Worm (Caenorhabditis elegans) whole organism, dauer: ENCODE data around the gene B0496.11.

Experiments used
- unc-62 ChIP-seq: sonication (generic microtip); optimal IDR thresholded peaks from 2 replicates; lab custom pipeline; 2017; ENCODE audit warnings: missing biosample characterization, missing genetic modification reagents, missing genetic modification characterization

B0496.11 gene

DNA sequence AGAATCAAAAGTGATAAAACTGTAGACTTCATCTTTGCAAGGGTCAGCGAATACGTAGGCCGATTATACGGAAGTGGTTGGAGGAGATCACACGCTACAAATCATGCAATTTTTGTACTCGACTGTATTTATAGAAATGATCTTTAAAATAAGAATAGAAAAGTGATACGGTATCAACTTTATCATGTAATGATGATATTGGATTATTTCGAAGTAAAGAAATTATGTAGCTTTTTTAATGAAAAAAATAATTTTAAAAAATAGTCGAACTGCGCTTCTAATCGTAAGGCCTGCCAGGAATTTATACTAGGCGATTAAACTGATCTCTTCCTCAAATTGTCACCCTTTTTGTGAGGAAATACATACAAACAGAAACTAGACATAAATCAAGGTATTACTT is at the start of gene B0496.11:
Gene B0496.11, minus strand, starts transcription at position 101 of the 400 bp plus-strand sequence.
- TF ChIP-seq unc-62 (GFP tag; lab: Kevin White, UChicago): no peak

DNA sequence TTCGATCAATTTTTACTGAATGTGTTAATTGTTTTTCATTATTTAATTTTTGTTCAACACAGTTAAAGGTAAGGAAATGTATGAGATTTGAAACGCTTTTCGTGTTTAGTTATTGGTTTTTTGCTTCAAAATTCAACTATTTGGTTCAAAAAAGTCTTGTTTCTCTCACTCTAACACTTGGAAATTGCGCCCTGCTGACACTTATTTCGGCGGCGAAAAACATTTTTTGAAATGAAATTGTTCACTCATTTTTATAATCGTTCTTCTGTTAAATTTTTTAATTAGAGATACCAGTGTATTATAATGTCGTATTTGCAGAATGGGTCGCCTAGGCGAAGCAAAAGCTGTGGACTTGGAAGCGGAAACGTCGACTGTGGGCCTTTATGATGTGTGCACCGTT is 44.4 kb upstream of the B0496.11 start, which contains the start of gene rod-1:
Gene rod-1, plus strand, starts transcription at position 319 of the 400 bp plus-strand sequence.
- TF ChIP-seq unc-62 (GFP tag; lab: Kevin White, UChicago): no peak

DNA sequence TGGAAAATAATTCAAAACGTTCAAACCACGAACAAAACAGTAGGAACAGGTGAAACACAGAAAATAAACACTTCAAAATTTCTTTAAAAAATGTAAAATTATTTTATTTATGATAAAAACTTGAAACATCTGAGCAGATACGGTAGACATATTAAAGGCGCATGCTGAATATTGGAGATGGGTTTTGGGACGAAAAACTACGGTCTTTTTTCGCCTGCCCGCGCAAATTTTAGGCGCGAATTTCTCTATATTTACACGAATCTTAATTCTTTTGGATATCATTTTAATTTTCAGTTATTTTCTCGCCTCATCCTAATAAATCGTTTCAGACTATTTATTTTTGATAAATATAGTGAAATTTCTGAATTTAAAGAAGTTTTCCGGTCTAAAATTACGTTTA is 43.9 kb upstream of the B0496.11 start:
- TF ChIP-seq unc-62 (GFP tag; lab: Kevin White, UChicago): no peak

DNA sequence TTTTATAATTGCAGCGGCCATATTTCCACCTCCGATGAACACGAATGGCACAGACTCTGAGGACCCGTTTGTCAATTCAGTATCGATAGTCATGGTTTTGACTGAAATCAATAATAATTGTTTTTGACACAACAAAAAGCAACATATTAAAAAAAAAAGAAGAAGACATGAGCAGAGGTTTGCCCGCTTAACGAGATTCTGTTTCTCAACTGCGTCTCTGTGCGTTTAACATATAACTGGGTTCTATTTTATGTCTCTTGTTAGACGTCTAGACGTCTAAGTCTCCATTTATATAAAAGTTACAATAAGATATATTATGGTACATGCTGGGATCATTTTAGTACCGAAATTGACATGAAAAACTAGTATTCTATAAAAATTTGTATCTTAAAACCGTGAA is 43.4 kb upstream of the B0496.11 start, which contains the start of gene pycr-4:
Gene pycr-4, minus strand, starts transcription at position 101 of the 400 bp plus-strand sequence.
- no peak for TF ChIP-seq unc-62 (GFP tag; lab: Kevin White, UChicago)

DNA sequence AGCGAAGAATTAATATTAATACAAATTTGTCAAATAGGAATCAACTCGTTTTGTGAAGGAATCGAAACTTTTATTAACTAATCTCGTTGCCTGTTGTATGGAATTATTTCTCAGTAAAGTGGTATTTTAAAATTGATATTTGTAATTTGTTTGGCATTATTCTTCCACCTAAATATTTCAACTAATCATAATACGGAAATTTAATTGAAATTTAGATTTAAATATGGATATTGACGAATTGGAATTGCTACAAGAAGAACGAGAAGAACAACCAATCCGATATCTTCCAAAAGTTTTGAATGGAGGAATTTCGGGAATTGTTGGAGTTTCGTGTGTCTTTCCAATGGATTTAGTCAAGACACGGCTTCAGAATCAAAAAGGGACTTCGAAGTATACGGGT is 41.1 kb upstream of the B0496.11 start, which contains the start of gene slc-25A18.2:
Gene slc-25A18.2, plus strand, starts transcription at position 216 of the 400 bp plus-strand sequence.
- TF ChIP-seq unc-62 (GFP tag; lab: Kevin White, UChicago): no peak

DNA sequence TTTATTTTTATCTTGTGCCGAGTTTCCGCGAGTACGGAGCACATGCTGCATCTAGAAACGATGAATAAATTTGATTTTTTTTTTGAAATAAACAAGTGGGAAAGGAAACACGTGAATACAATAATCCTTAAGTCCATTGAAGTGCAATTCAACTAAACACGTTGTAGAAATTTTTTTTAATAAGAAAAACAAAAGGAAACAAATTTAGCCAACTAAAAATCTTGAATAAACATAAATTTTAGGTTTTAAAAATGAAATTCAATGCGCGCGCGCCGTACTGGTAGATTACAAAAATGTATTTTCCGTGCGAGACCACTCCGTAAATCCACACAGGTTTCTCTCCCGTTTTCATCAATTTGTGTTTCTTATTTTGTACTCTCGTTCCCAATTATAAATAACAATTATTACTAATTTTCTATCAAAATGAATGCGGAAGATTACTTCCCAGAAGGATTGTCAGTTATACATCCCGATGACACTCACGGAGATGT is 39.4 kb upstream of the B0496.11 start, which contains the start of the genes plk-3 and F55G1.6:
Gene plk-3, minus strand, starts transcription at position 51 of the 491 bp plus-strand sequence.
Gene F55G1.6, plus strand, starts transcription at position 359 of the 491 bp plus-strand sequence.
- no peak for TF ChIP-seq unc-62 (GFP tag; lab: Kevin White, UChicago)

DNA sequence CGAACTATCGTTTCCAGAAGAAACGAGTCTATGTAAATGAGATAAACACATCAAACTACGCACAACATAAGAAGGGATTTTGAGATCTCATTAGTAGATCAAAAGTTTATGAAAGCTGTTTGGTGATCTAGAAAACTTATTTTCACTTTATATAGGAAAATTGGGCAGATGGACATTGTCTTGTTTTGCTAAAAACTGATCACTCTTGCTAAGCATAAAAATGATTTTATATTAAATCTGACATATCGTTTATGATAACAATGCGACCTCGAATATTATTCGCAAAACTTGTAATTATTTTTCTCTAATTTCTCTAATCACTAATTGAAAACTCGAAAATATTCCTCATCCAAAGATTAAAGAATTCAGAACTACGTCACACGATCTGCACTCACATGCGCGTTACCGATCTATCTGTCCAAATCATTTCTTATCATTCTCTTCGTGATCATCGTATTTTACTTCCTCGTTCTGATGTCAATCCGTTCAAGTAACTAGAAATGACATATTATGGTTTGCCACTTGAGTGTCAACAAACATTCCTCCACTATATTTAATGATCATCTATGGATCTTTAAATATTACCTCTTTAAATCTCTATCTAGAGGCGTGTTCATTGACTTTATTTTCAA is 36.1 kb upstream of the B0496.11 start, which contains the start of gene F55G1.7:
Gene F55G1.7, minus strand, starts transcription at position 51 of the 632 bp plus-strand sequence.
- no peak for TF ChIP-seq unc-62 (GFP tag; lab: Kevin White, UChicago)

DNA sequence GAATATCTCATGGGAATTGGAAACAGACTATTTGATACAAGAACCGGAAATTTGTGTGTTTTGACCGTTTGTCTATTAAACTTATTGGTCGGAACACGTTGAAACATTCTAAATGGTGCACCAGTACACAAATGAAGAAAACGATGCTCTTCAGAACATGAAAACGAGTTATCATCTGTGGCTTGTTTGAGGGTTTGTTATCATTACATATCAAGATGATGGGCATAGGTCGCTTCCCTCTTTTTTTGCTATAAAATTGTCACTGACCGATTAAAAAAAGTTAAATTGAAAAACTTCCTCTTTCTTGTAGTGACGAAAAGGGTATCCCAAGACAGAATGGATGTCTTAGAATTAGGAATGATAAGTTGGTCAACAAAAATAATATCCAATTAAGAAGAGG is 34.9 kb upstream of the B0496.11 start:
- no peak for TF ChIP-seq unc-62 (GFP tag; lab: Kevin White, UChicago)

DNA sequence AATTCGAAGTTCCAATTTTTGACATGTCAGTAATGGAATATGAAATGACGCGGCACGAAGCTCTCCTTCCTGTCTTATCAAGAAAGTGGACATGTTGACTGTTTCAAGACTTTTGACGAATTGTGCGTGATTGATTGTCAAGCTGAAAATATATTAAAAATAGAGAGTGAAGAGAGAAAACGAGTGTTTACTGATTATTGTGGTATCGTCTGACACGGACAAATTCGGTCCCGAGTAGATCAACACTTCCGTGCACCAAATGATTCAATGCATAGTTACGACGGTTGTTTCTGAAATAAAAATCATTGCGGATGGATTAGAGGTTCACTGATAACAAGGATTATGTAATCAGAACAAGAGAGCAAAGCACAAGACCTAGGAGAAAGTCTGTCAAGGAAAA is 33.4 kb upstream of the B0496.11 start:
- no peak for TF ChIP-seq unc-62 (GFP tag; lab: Kevin White, UChicago)

DNA sequence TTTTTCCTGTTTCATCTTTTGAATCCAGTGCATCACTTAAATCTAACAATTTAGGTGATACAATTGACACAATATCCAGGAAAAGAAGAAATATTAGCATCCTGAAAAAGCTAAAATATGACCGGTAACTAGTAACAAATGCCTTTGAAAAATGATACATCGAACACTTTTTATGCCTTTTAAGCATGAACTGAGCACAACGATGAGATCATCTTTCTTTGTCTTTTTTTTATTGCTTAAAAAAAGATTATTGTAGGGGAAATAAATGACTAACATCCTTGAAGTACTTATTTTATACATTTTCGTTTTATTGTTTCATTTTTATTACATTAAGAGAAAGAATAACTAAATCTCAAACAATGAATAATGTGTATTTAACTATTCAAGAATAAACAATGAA is 32.1 kb upstream of the B0496.11 start, which contains the start of gene F13B6.3:
Gene F13B6.3, minus strand, starts transcription at position 101 of the 400 bp plus-strand sequence.
- TF ChIP-seq unc-62 (GFP tag; lab: Kevin White, UChicago): no peak

DNA sequence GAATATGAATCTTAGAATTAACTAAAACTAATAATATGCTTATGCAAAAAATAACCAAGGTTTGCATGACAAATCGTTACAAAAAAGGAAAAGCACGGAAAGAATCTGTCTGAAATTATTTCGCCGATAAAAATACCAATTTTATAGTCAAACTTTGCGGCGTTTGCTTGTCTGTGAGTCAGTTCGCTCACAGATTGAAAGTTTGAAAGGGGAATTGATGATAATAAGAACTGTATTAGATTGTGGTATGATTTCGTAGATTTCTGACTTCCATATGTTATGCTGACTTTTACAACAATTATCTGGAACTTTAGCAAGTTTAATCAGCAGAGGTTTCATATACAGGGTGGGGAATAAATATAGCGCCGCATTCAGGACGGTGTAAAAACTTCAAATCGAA is 26.5 kb upstream of the B0496.11 start, which contains the start of gene F13B6.2:
Gene F13B6.2, minus strand, starts transcription at position 101 of the 400 bp plus-strand sequence.
- no peak for TF ChIP-seq unc-62 (GFP tag; lab: Kevin White, UChicago)

DNA sequence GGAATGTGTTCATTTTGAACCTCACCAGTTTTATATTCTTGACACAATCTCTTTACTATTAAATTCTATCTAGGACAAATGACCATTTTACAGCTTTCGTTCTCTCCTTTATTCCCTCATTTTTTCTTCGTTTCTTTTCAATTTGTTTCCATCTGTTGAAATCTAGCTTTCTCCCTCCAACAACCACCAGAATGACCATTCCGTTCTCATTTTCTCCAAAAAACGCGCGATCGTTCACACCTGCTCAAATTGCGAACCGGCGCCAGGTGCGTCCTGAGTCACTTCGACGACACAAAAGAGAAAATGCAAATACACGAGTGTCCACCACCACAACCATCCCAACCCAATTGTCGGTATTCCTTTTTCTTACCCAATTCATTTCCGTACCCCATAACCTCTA is 22.5 kb upstream of the B0496.11 start, which contains the start of gene F13B6.1:
Gene F13B6.1, plus strand, starts transcription at position 301 of the 400 bp plus-strand sequence.
- no peak for TF ChIP-seq unc-62 (GFP tag; lab: Kevin White, UChicago)

DNA sequence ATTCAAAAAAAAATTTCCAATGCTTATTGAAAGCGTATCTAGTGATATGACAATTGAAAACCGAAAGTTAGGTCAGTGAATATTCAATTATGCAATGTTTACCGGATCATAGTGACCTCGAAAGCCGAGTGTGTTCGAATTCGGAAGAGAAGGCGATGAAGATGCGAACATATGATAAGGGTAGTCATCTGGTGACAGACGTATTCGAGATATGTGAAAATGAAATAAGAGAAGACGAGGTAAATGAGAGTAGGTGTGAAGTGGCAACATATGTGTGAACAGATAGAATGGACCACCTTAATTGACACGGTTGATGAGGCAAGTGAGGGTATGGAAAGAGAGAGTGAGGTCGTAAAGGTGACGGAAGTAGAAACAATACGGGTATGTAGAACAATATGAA is 21.1 kb upstream of the B0496.11 start:
- no peak for TF ChIP-seq unc-62 (GFP tag; lab: Kevin White, UChicago)

DNA sequence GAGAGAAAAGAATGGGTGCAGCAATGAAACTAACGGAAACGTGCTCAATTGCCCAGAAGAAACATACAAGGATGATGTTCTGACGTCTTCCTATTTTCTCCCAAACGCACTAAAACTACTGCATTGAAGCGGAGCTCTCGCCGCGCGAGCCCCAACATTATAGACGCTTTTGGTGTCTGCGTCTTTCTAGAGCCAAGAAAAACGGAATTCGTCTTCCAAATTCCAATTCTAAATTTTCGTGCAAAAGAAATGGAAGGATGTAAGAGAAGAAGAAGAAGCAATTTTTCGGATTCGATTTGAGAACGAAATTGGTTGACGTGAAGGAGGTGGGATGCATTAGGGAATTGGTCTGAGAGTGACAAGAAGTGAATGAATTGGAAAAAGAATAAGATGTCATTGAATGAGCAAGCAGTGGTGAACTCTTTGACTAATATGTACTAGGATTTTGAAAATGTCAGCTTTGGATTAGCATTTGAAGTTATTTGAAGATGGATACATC is 20.0 kb upstream of the B0496.11 start:
- TF ChIP-seq unc-62 (GFP tag; lab: Kevin White, UChicago): no peak

DNA sequence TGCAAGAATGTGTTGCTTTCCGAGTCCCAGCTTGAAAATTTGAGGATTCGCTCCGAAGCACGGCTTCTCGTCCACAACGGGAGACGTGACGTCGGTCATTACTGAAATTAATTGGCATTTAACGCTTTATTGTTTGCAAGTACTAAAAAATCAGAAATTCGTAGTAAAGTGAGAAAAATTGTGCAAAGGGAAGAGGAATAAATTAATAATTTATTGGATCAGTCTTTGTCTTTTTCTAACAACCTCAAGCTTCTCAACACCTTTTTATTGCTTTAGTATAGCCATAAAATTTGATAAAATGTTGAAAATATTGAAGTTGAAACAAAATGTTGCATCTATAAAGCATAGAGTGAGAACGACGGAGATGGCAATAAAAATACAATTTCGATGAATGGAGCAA is 17.6 kb upstream of the B0496.11 start, which contains the start of gene tes-1:
Gene tes-1, minus strand, starts transcription at position 101 of the 400 bp plus-strand sequence.
- no peak for TF ChIP-seq unc-62 (GFP tag; lab: Kevin White, UChicago)

DNA sequence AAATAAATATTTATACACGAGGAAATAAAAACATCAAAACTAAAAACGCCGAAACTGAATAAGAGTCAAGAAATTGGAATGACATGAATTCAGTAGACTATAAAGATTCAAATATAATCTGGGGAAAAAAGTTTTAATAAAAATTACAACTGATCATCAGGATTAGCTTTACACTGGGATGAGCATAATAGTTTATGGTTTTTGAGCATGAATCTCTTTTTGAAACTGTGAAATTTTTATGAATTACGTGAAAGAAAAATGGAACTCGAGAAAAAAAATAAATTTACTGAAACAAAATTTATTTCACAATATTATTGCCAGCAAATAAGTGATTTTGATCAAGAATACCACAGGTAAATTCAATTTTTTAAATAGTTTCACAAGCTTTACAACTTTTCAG is 13.8 kb upstream of the B0496.11 start, which contains the start of gene B0496.2:
Gene B0496.2, plus strand, starts transcription at position 301 of the 400 bp plus-strand sequence.
- no peak for TF ChIP-seq unc-62 (GFP tag; lab: Kevin White, UChicago)
